2 worm cellular contexts compared by ENCODE assay signal in the genomic region with DNA sequence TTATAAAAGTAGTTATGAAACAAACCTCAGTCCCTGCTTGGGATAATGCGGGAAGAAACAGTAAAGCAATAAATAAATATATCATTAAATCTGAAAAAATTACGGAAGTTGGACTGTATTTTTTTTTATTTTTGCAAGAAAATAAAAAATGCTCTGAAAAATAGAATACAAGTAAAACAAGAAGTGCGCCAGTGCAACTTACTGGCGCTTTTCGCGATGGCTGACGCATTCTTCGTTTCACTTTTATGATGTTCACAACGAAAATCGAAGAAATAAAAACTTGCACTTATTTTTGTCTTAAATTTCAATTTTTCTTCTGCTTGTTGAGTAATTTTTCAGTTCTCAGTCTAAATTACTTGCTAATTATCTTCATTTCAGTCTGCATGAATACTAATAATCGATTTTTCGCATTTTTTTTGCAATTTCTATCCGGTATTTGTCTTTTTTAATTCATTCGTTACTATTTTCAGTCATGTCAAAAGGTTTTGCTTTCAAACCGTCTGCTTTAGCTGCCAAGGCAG.
TF ChIP-seq lines count a peak whose summit lies in the region.

A gene (minus strand): TSS at position 229 of the 521 bp plus-strand sequence.
A gene (plus strand): TSS at position 471 of the 521 bp plus-strand sequence.

TF ChIP-seq in whole organism, L1 larva, 84 proteins besides CTCF, POLR2A, EP300 and RAD21 (continued from another document):
- TF ChIP-seq fos-1 (tag; optimal IDR thresholded peaks at IDR 0.05; lab: Kevin White, UChicago) (peak; percentile 79), snu-23 (GFP tag; optimal IDR thresholded peaks at IDR 0.05; lab: Kevin White, UChicago) (peak; percentile 90), sptf-1 (tag; optimal IDR thresholded peaks at IDR 0.05; lab: Kevin White, UChicago) (no peak), nhr-71 (tag; optimal IDR thresholded peaks at IDR 0.05; lab: Kevin White, UChicago) (peak; percentile 92), unc-130 (tag; optimal IDR thresholded peaks at IDR 0.05; lab: Kevin White, UChicago) (no peak), unc-98 (GFP tag; IDR thresholded peaks at IDR 0.05; lab: Robert Waterston, UW) (no peak), nhr-84 (tag; optimal IDR thresholded peaks at IDR 0.05; lab: Kevin White, UChicago) (no peak), skn-1 (tag; optimal IDR thresholded peaks at IDR 0.05; lab: Kevin White, UChicago) (peak; percentile 63), mef-2 (tag; optimal IDR thresholded peaks at IDR 0.05; lab: Kevin White, UChicago) (no peak), Y116A8C.19 (tag; optimal IDR thresholded peaks at IDR 0.05; lab: Kevin White, UChicago; ENCODE audit: borderline replicate concordance) (no peak), unc-86 (tag; optimal IDR thresholded peaks at IDR 0.05; lab: Kevin White, UChicago) (peak; percentile 78), isw-1 (GFP tag; IDR thresholded peaks at IDR 0.05; lab: Robert Waterston, UW) (peak; percentile 75), unc-62 (GFP tag; optimal IDR thresholded peaks at IDR 0.05; lab: Kevin White, UChicago) (no peak), sup-37 (GFP tag; optimal IDR thresholded peaks at IDR 0.05; lab: Kevin White, UChicago) (peak; percentile 69), nhr-77 (tag; optimal IDR thresholded peaks at IDR 0.05; lab: Kevin White, UChicago) (peak; percentile 66), mep-1 (tag; optimal IDR thresholded peaks at IDR 0.05; lab: Kevin White, UChicago) (peak; percentile 93), lsy-2 (tag; optimal IDR thresholded peaks at IDR 0.05; lab: Kevin White, UChicago) (peak; percentile 89 to 91), hpl-2 (GFP tag; optimal IDR thresholded peaks at IDR 0.05; lab: Kevin White, UChicago) (peak; percentile 24), ceh-88 (GFP tag; IDR thresholded peaks at IDR 0.05; lab: Robert Waterston, UW) (0 out of 2 replicates have a peak, but pooled peaks have one; percentile 40), egl-27 (tag; optimal IDR thresholded peaks at IDR 0.05; lab: Kevin White, UChicago) (no peak), ztf-11 (tag; optimal IDR thresholded peaks at IDR 0.05; lab: Kevin White, UChicago) (peak in 1 of 2 experiments; percentile 68), nhr-28 (tag; optimal IDR thresholded peaks at IDR 0.05; lab: Kevin White, UChicago) (no peak), nhr-90 (tag; optimal IDR thresholded peaks at IDR 0.05; lab: Kevin White, UChicago; ENCODE audit: poor library complexity) (peak; percentile 88), fkh-4 (tag; optimal IDR thresholded peaks at IDR 0.05; lab: Kevin White, UChicago; ENCODE audit: borderline replicate concordance) (peak; percentile 64), irx-1 (tag; optimal IDR thresholded peaks at IDR 0.05; lab: Kevin White, UChicago) (peak; percentile 79), snpc-4 (tag; optimal IDR thresholded peaks at IDR 0.05; lab: Kevin White, UChicago) (peak; percentile 83), swsn-7 (tag; optimal IDR thresholded peaks at IDR 0.05; lab: Kevin White, UChicago) (peak; percentile 91), nhr-12 (tag; optimal IDR thresholded peaks at IDR 0.05; lab: Kevin White, UChicago) (no peak)

TF ChIP-seq in whole organism, young adult, 124 proteins besides CTCF, POLR2A, EP300 and RAD21 (continued from another document):
- no peak for TF ChIP-seq lsy-27 (tag; optimal IDR thresholded peaks at IDR 0.05; lab: Kevin White, UChicago; ENCODE audit: borderline replicate concordance, insufficient read depth)
- no peak for TF ChIP-seq hlh-26 (GFP tag; conservative IDR thresholded peaks at IDR 0.05; lab: Robert Waterston, UW)
- peak; percentile 61; the same call in 1 of the 2 replicates for TF ChIP-seq madf-8 (GFP tag; conservative IDR thresholded peaks at IDR 0.05; lab: Robert Waterston, UW)
- peak; percentile 89 for TF ChIP-seq Y53G8AR.9 (GFP tag; conservative IDR thresholded peaks at IDR 0.05; lab: Robert Waterston, UW)
- no peak for TF ChIP-seq mxl-1 (tag; optimal IDR thresholded peaks at IDR 0.05; lab: Kevin White, UChicago)
- TF ChIP-seq snpc-1.3 (tag; optimal IDR thresholded peaks at IDR 0.05; lab: Kevin White, UChicago; ENCODE audit: insufficient read depth): peak; percentile 11
- TF ChIP-seq let-607 (tag; optimal IDR thresholded peaks at IDR 0.05; lab: Kevin White, UChicago): peak in 1 of 2 experiments; percentile 69
- no peak for TF ChIP-seq ceh-40 (GFP tag; IDR thresholded peaks at IDR 0.05; lab: Robert Waterston, UW)
- TF ChIP-seq ztf-6 (GFP tag; IDR thresholded peaks at IDR 0.05; lab: Robert Waterston, UW): no peak
- TF ChIP-seq aptf-3 (GFP tag; IDR thresholded peaks at IDR 0.05; lab: Robert Waterston, UW): no peak
- TF ChIP-seq akir-1 (GFP tag; optimal IDR thresholded peaks at IDR 0.05; lab: Kevin White, UChicago): no peak
- TF ChIP-seq F10E7.11 (tag; optimal IDR thresholded peaks at IDR 0.05; lab: Kevin White, UChicago): no peak
- TF ChIP-seq K11D2.4 (GFP tag; IDR thresholded peaks at IDR 0.05; lab: Robert Waterston, UW): peak; percentile 79
- peak; percentile 41 for TF ChIP-seq him-1 (tag; optimal IDR thresholded peaks at IDR 0.05; lab: Kevin White, UChicago)
- peak; percentile 62 for TF ChIP-seq lir-1 (GFP tag; conservative IDR thresholded peaks at IDR 0.05; lab: Robert Waterston, UW)
- TF ChIP-seq fkh-3 (tag; optimal IDR thresholded peaks at IDR 0.05; lab: Kevin White, UChicago): no peak
- peak; percentile 17 for TF ChIP-seq gei-17 (GFP tag; optimal IDR thresholded peaks at IDR 0.05; lab: Kevin White, UChicago)
- peak; percentile 70; the same call in 1 of the 2 replicates for TF ChIP-seq ceh-100 (GFP tag; IDR thresholded peaks at IDR 0.05; lab: Robert Waterston, UW)
- peak; percentile 62; the same call in 1 of the 2 replicates for TF ChIP-seq attf-3 (GFP tag; conservative IDR thresholded peaks at IDR 0.05; lab: Robert Waterston, UW)
- TF ChIP-seq hrde-1 (tag; optimal IDR thresholded peaks at IDR 0.05; lab: Kevin White, UChicago; ENCODE audit: borderline replicate concordance): no peak
- no peak for TF ChIP-seq nhr-179 (tag; optimal IDR thresholded peaks at IDR 0.05; lab: Kevin White, UChicago)
- peak; percentile 13 for TF ChIP-seq ceh-27 (GFP tag; optimal IDR thresholded peaks at IDR 0.05; lab: Kevin White, UChicago)
- no peak for TF ChIP-seq F37B4.10 (GFP tag; IDR thresholded peaks at IDR 0.05; lab: Robert Waterston, UW)
- 0 out of 2 replicates have a peak, but pooled peaks have one; percentile 38 for TF ChIP-seq hsf-1 (GFP tag; IDR thresholded peaks at IDR 0.05; lab: Robert Waterston, UW)
- no peak for TF ChIP-seq B0261.1 (tag; optimal IDR thresholded peaks at IDR 0.05; lab: Kevin White, UChicago)
- TF ChIP-seq ZK185.1 (tag; optimal IDR thresholded peaks at IDR 0.05; lab: Kevin White, UChicago; ENCODE audit: poor library complexity, severe bottlenecking): peak; percentile 68
- peak in 1 of 3 experiments; percentile 82 for TF ChIP-seq lin-35 (GFP tag; optimal IDR thresholded peaks at IDR 0.05; lab: Kevin White, UChicago)
- TF ChIP-seq efl-1 (GFP tag; optimal IDR thresholded peaks at IDR 0.05; lab: Kevin White, UChicago): peak; percentile 11
- TF ChIP-seq madf-3 (GFP tag; IDR thresholded peaks at IDR 0.05; lab: Robert Waterston, UW): no peak
TF ChIP-seq in whole organism, young adult: peak in this region for 55.
